Worm (Caenorhabditis elegans): ENCODE results near the gene H40L08.2.

The H40L08.2 gene

ce11 chrX:15087752-15088151, 10.2 kb upstream of the H40L08.2 start:
- TF ChIP-seq efl-1 (optimal IDR thresholded peaks at IDR 0.05): no peak
- no peak for TF ChIP-seq efl-1 (GFP tag; optimal IDR thresholded peaks at IDR 0.05 in 1 of 2)
- TF ChIP-seq C16A3.4 (tag; optimal IDR thresholded peaks at IDR 0.05): no peak
- TF ChIP-seq zip-4 (GFP tag; optimal IDR thresholded peaks at IDR 0.05): no peak
- TF ChIP-seq xbp-1 (tag; optimal IDR thresholded peaks at IDR 0.05): no peak
- TF ChIP-seq ces-1 (GFP tag; optimal IDR thresholded peaks at IDR 0.05): no peak
- no peak for TF ChIP-seq nhr-76 (tag; optimal IDR thresholded peaks at IDR 0.05)
- TF ChIP-seq F16B12.6 (tag; optimal IDR thresholded peaks at IDR 0.05): no peak
- no peak for TF ChIP-seq aha-1 (tag; optimal IDR thresholded peaks at IDR 0.05)

- TF ChIP-seq ceh-63 (GFP tag; optimal IDR thresholded peaks at IDR 0.05) (no peak), ceh-8 (GFP tag; optimal IDR thresholded peaks at IDR 0.05) (no peak), sup-37 (GFP tag; optimal IDR thresholded peaks at IDR 0.05) (no peak), ama-1 (optimal IDR thresholded peaks at IDR 0.05) (no peak), mef-2 (tag; optimal IDR thresholded peaks at IDR 0.05) (no peak), grh-1 (GFP tag; IDR thresholded peaks at IDR 0.05) (no peak), zip-4 (GFP tag; optimal IDR thresholded peaks at IDR 0.05) (no peak), lin-39 (tag; optimal IDR thresholded peaks at IDR 0.05) (no peak), ceh-90 (tag; optimal IDR thresholded peaks at IDR 0.05) (no peak), mdl-1 (tag; optimal IDR thresholded peaks at IDR 0.05) (no peak), aly-2 (tag; optimal IDR thresholded peaks at IDR 0.05) (no peak), pag-3 (tag; optimal IDR thresholded peaks at IDR 0.05; ENCODE audit: borderline replicate concordance, insufficient read depth) (no peak), skn-1 (tag; optimal IDR thresholded peaks at IDR 0.05) (no peak), irx-1 (tag; optimal IDR thresholded peaks at IDR 0.05) (no peak), tbx-2 (tag; optimal IDR thresholded peaks at IDR 0.05) (no peak), lin-35 (GFP tag; optimal IDR thresholded peaks at IDR 0.05) (no peak)
Observed at ce11 chrX:15084395-15084794, 6.9 kb upstream of the H40L08.2 start, which contains the start of gene F09B12.5. Gene F09B12.5, plus strand, starts transcription at chrX:15084695.

- TF ChIP-seq nhr-71 (tag; optimal IDR thresholded peaks at IDR 0.05): peak; percentile 25
- TF ChIP-seq swsn-7 (tag; optimal IDR thresholded peaks at IDR 0.05): peak; percentile 19
- TF ChIP-seq aha-1 (tag; optimal IDR thresholded peaks at IDR 0.05): no peak
- no peak for TF ChIP-seq isw-1 (GFP tag; IDR thresholded peaks at IDR 0.05)
- TF ChIP-seq nhr-47 (tag; optimal IDR thresholded peaks at IDR 0.05): peak; percentile 30
- TF ChIP-seq unc-62 (GFP tag; optimal IDR thresholded peaks at IDR 0.05): no peak
- peak; percentile 40 for TF ChIP-seq snu-23 (GFP tag; optimal IDR thresholded peaks at IDR 0.05)
- no peak for TF ChIP-seq hpl-2 (GFP tag; optimal IDR thresholded peaks at IDR 0.05)
- TF ChIP-seq tlp-1 (tag; optimal IDR thresholded peaks at IDR 0.05): no peak
- peak; percentile 1 to 50 for TF ChIP-seq lin-35 (GFP tag; optimal IDR thresholded peaks at IDR 0.05)
- no peak for TF ChIP-seq egl-13 (tag; optimal IDR thresholded peaks at IDR 0.05)
- peak; percentile 8 for TF ChIP-seq mep-1 (tag; optimal IDR thresholded peaks at IDR 0.05)
- TF ChIP-seq nhr-84 (tag; optimal IDR thresholded peaks at IDR 0.05): no peak
- no peak for TF ChIP-seq ceh-63 (GFP tag; optimal IDR thresholded peaks at IDR 0.05)
- TF ChIP-seq nhr-85 (tag): peak; percentile 60
- no peak for TF ChIP-seq nhr-12 (tag; optimal IDR thresholded peaks at IDR 0.05)
- TF ChIP-seq snpc-4 (tag; optimal IDR thresholded peaks at IDR 0.05): peak; percentile 1
- peak; percentile 2 for TF ChIP-seq tbx-2 (tag; optimal IDR thresholded peaks at IDR 0.05)
- no peak for TF ChIP-seq nhr-90 (tag; optimal IDR thresholded peaks at IDR 0.05; ENCODE audit: poor library complexity)
- TF ChIP-seq unc-130 (tag; optimal IDR thresholded peaks at IDR 0.05): no peak
- TF ChIP-seq dpl-1 (GFP tag; optimal IDR thresholded peaks at IDR 0.05): peak in 1 of 3 experiments; percentile 18
- no peak for TF ChIP-seq nhr-11 (tag; optimal IDR thresholded peaks at IDR 0.05)
- TF ChIP-seq ceh-82 (tag; optimal IDR thresholded peaks at IDR 0.05): peak in 1 of 3 experiments; percentile 29
- no peak for TF ChIP-seq elt-3 (tag; optimal IDR thresholded peaks at IDR 0.05)
- no peak for TF ChIP-seq zag-1 (tag; optimal IDR thresholded peaks at IDR 0.05)
- TF ChIP-seq rnt-1 (tag; optimal IDR thresholded peaks at IDR 0.05): peak; percentile 22
- TF ChIP-seq fkh-4 (tag; optimal IDR thresholded peaks at IDR 0.05; ENCODE audit: borderline replicate concordance): no peak
- peak; percentile 22 for TF ChIP-seq nhr-20 (tag; optimal IDR thresholded peaks at IDR 0.05)
- TF ChIP-seq lsy-2 (tag; optimal IDR thresholded peaks at IDR 0.05): peak in 1 of 2 experiments; percentile 44
- TF ChIP-seq jun-1 (tag; optimal IDR thresholded peaks at IDR 0.05): no peak
- TF ChIP-seq nhr-77 (tag; optimal IDR thresholded peaks at IDR 0.05): no peak
- no peak for TF ChIP-seq sup-37 (GFP tag; optimal IDR thresholded peaks at IDR 0.05)
- TF ChIP-seq unc-98 (GFP tag; IDR thresholded peaks at IDR 0.05): no peak
Observed at ce11 chrX:15083795-15084194, 6.3 kb upstream of the H40L08.2 start, which contains the start of gene H40L08.1. Gene H40L08.1, minus strand, starts transcription at chrX:15084086.

All from whole organism, L1 larva.